Fruit fly (Drosophila melanogaster) S2 (cell line): ENCODE data around the gene Tsp66E.

Experiments
- CG8478 ChIP-seq: fragments of >200 bp; optimal IDR thresholded peaks from 2 replicates; lab custom pipeline; 2018
- CTCF ChIP-seq, 2 experiments: fragments of >200 bp; optimal IDR thresholded peaks; 2 replicates each; lab custom pipeline; 2018

DNA sequence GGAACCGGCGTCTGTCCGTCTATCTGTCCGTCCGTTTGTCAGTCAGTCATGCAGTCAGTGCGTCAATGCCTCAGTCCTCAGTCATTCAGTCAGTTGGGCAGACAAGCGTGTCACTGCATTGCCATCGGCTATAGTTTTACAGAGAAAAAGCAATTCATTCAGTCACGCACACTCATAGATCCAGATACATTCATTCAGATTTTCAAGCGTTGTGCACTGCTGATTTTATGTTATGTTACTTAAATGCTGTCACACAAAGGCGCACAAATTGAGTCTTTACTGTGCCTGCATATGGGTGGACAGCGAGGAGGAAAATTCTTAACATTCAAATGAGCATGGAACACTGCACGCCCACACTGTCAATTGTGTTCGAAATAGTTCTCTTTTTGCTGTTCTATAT lies 47.1 kb upstream of the Tsp66E start:
- TF ChIP-seq CTCF (optimal IDR thresholded peaks at IDR 0.05; lab: Kevin White, UChicago) (no peak), CG8478 (lab: Kevin White, UChicago) (no peak)
